Fruit fly (Drosophila melanogaster) whole organism, wandering third instar larva: ENCODE data around the gene nSyb.

Experiments used
- CG32264 ChIP-seq: fragments of 200-800 bp; sonication (Bioruptor generic); optimal IDR thresholded peaks from 2 replicates; lab custom pipeline; 2016; ENCODE audit warnings: missing biosample characterization, missing genetic modification characterization
- CG9705 ChIP-seq: fragments of 200-800 bp; sonication (Bioruptor generic); optimal IDR thresholded peaks from 2 replicates; lab custom pipeline; 2018; ENCODE audit warnings: missing biosample characterization, mild to moderate bottlenecking, missing genetic modification characterization
- brk ChIP-seq: fragments of 200-800 bp; sonication (Bioruptor generic); optimal IDR thresholded peaks from 2 replicates; lab custom pipeline; 2016; ENCODE audit warnings: missing biosample characterization, mild to moderate bottlenecking, missing genetic modification characterization
- ey ChIP-seq: fragments of 200-800 bp; sonication (Bioruptor generic); optimal IDR thresholded peaks from 2 replicates; lab custom pipeline; 2016; ENCODE audit warnings: missing biosample characterization, missing genetic modification characterization
- jim ChIP-seq: fragments of 175-275, 200-325 bp; sonication (Bioruptor generic); optimal IDR thresholded peaks from 2 replicates; lab custom pipeline; 2016; ENCODE audit warnings: missing biosample characterization, mild to moderate bottlenecking, missing genetic modification characterization
- lola ChIP-seq: fragments of >200 bp; optimal IDR thresholded peaks from 2 replicates; lab custom pipeline; 2017; ENCODE audit warnings: missing biosample characterization, missing genetic modification characterization
- psq ChIP-seq: fragments of 200-800 bp; sonication (Bioruptor generic); optimal IDR thresholded peaks from 3 replicates; lab custom pipeline; 2017; ENCODE audit warnings: missing biosample characterization, mild to moderate bottlenecking, missing genetic modification characterization, moderate library complexity

dm6 chr3L:1670008-1670407 is 32.5 kb upstream of the nSyb start, which contains the start of gene RabX5:
- TF ChIP-seq psq (no peak), CG32264 (GFP tag; lab: Kevin White, UChicago) (no peak), CG9705 (GFP tag; lab: Kevin White, UChicago) (no peak), jim (GFP tag; lab: Kevin White, UChicago) (no peak), lola (GFP tag; lab: Kevin White, UChicago) (no peak), ey (GFP tag; lab: Kevin White, UChicago) (no peak), brk (no peak)
